Worm (Caenorhabditis elegans): ENCODE measurements around the gene T03G6.7.
A peak's percentile ranks its signal among the peaks of the same experiment; 100 is the strongest.

T03G6.7 gene

ce11 chrX:2583135-2583683, 10.6 kb upstream of the T03G6.7 start:
- TF ChIP-seq pha-4 (tag; optimal IDR thresholded peaks at IDR 0.05) (peak; percentile 16), ztf-11 (tag; optimal IDR thresholded peaks at IDR 0.05) (no peak)

ce11 chrX:2585655-2586054, 8.2 kb upstream of the T03G6.7 start, which contains the start of gene H01M10.2:
H01M10.2 (minus strand) TSS chrX:2585755.
- no peak for TF ChIP-seq aly-2 (tag; optimal IDR thresholded peaks at IDR 0.05)
- no peak for TF ChIP-seq ceh-16 (tag; optimal IDR thresholded peaks at IDR 0.05)
- TF ChIP-seq nhr-67 (tag; optimal IDR thresholded peaks at IDR 0.05): no peak
- TF ChIP-seq nhr-77 (tag; optimal IDR thresholded peaks at IDR 0.05): no peak
- TF ChIP-seq nhr-11 (tag; optimal IDR thresholded peaks at IDR 0.05): no peak
- no peak for TF ChIP-seq nhr-23 (tag; optimal IDR thresholded peaks at IDR 0.05)
- TF ChIP-seq nhr-25 (tag; optimal IDR thresholded peaks at IDR 0.05): no peak
- no peak for TF ChIP-seq R02D3.7 (tag; optimal IDR thresholded peaks at IDR 0.05)
- no peak for TF ChIP-seq tbx-2 (tag; optimal IDR thresholded peaks at IDR 0.05)
- no peak for TF ChIP-seq fkh-2 (tag; optimal IDR thresholded peaks at IDR 0.05)
- no peak for TF ChIP-seq nfya-1 (tag; optimal IDR thresholded peaks at IDR 0.05; ENCODE audit: insufficient read depth)
- TF ChIP-seq elt-3 (tag; optimal IDR thresholded peaks at IDR 0.05): no peak
- TF ChIP-seq egl-27 (tag; optimal IDR thresholded peaks at IDR 0.05): no peak
- no peak for TF ChIP-seq pqm-1 (tag; optimal IDR thresholded peaks at IDR 0.05)
- TF ChIP-seq ceh-28 (tag; optimal IDR thresholded peaks at IDR 0.05): no peak
- TF ChIP-seq nhr-237 (tag; optimal IDR thresholded peaks at IDR 0.05): no peak
- TF ChIP-seq eor-1 (tag; optimal IDR thresholded peaks at IDR 0.05): no peak
- no peak for TF ChIP-seq fos-1 (tag; optimal IDR thresholded peaks at IDR 0.05)

ce11 chrX:2588012-2588411, 5.8 kb upstream of the T03G6.7 start:
- TF ChIP-seq fkh-10 (GFP tag; optimal IDR thresholded peaks at IDR 0.05) (no peak), nhr-25 (tag; optimal IDR thresholded peaks at IDR 0.05) (peak; percentile 66), unc-62 (GFP tag; optimal IDR thresholded peaks at IDR 0.05) (no peak), jun-1 (tag; optimal IDR thresholded peaks at IDR 0.05) (no peak)

ce11 chrX:2590023-2590422, 3.8 kb upstream of the T03G6.7 start:
- TF ChIP-seq elt-2 (tag; optimal IDR thresholded peaks at IDR 0.05): peak; percentile 18
- no peak for TF ChIP-seq nhr-28 (tag; optimal IDR thresholded peaks at IDR 0.05)

ce11 chrX:2590777-2591176, 3.1 kb upstream of the T03G6.7 start:
- TF ChIP-seq nhr-43 (tag; optimal IDR thresholded peaks at IDR 0.05; ENCODE audit: poor library complexity, severe bottlenecking): peak; percentile 71
- peak; percentile 76 for TF ChIP-seq egl-5 (tag; optimal IDR thresholded peaks at IDR 0.05)
- TF ChIP-seq ZK546.5 (tag; optimal IDR thresholded peaks at IDR 0.05): no peak
- TF ChIP-seq nfya-1 (tag; optimal IDR thresholded peaks at IDR 0.05; ENCODE audit: insufficient read depth): peak; percentile 23
- no peak for TF ChIP-seq lin-15B (tag; optimal IDR thresholded peaks at IDR 0.05)
- no peak for TF ChIP-seq elt-2 (tag; optimal IDR thresholded peaks at IDR 0.05)
- TF ChIP-seq ceh-28 (tag; optimal IDR thresholded peaks at IDR 0.05): no peak
- TF ChIP-seq jun-1 (tag; optimal IDR thresholded peaks at IDR 0.05): peak; percentile 13
- peak; percentile 15 for TF ChIP-seq tbx-2 (tag; optimal IDR thresholded peaks at IDR 0.05)
- peak; percentile 67 for TF ChIP-seq ama-1 (optimal IDR thresholded peaks at IDR 0.05)
- peak; percentile 86 for TF ChIP-seq nhr-25 (tag; optimal IDR thresholded peaks at IDR 0.05)
- peak in 1 of 3 experiments; percentile 25 for TF ChIP-seq elt-3 (tag; optimal IDR thresholded peaks at IDR 0.05)
- no peak for TF ChIP-seq R02D3.7 (tag; optimal IDR thresholded peaks at IDR 0.05)
- TF ChIP-seq mdl-1 (tag; optimal IDR thresholded peaks at IDR 0.05): peak; percentile 1
- TF ChIP-seq nhr-11 (tag; optimal IDR thresholded peaks at IDR 0.05): no peak
- no peak for TF ChIP-seq daf-12 (tag; optimal IDR thresholded peaks at IDR 0.05)
- TF ChIP-seq lsy-12 (tag; optimal IDR thresholded peaks at IDR 0.05): peak; percentile 15
- peak; percentile 89 for TF ChIP-seq nhr-23 (tag; optimal IDR thresholded peaks at IDR 0.05)

ce11 chrX:2591586-2592000, 2.2 kb upstream of the T03G6.7 start:
- peak; percentile 90 for TF ChIP-seq nhr-25 (tag; optimal IDR thresholded peaks at IDR 0.05)
- TF ChIP-seq nfya-1 (tag; optimal IDR thresholded peaks at IDR 0.05; ENCODE audit: insufficient read depth): peak; percentile 38
- no peak for TF ChIP-seq egl-27 (tag; optimal IDR thresholded peaks at IDR 0.05)
- TF ChIP-seq elt-3 (tag; optimal IDR thresholded peaks at IDR 0.05): no peak
- peak; percentile 62 for TF ChIP-seq ceh-28 (tag; optimal IDR thresholded peaks at IDR 0.05)
- no peak for TF ChIP-seq ceh-9 (tag; optimal IDR thresholded peaks at IDR 0.05)
- TF ChIP-seq ceh-82 (tag; optimal IDR thresholded peaks at IDR 0.05): no peak
- TF ChIP-seq skn-1 (tag; optimal IDR thresholded peaks at IDR 0.05): no peak
- no peak for TF ChIP-seq snpc-4 (tag; optimal IDR thresholded peaks at IDR 0.05)
- peak; percentile 53 for TF ChIP-seq lsy-12 (tag; optimal IDR thresholded peaks at IDR 0.05)
- peak; percentile 87 for TF ChIP-seq nhr-23 (tag; optimal IDR thresholded peaks at IDR 0.05)
- TF ChIP-seq ztf-4 (tag; optimal IDR thresholded peaks at IDR 0.05): peak; percentile 42
- TF ChIP-seq pha-4 (tag; optimal IDR thresholded peaks at IDR 0.05): peak; percentile 50
- TF ChIP-seq hmg-11 (tag; optimal IDR thresholded peaks at IDR 0.05): peak; percentile 67
- peak; percentile 17 for TF ChIP-seq fos-1 (tag; optimal IDR thresholded peaks at IDR 0.05)
- peak; percentile 64 for TF ChIP-seq lin-39 (tag; optimal IDR thresholded peaks at IDR 0.05)
- TF ChIP-seq nhr-43 (tag; optimal IDR thresholded peaks at IDR 0.05; ENCODE audit: poor library complexity, severe bottlenecking): peak; percentile 68
- peak; percentile 41 for TF ChIP-seq elt-2 (tag; optimal IDR thresholded peaks at IDR 0.05)
- peak; percentile 7 for TF ChIP-seq tbx-2 (tag; optimal IDR thresholded peaks at IDR 0.05)
- peak; percentile 40 for TF ChIP-seq jun-1 (tag; optimal IDR thresholded peaks at IDR 0.05)

Data from whole organism, L3 larva.